Worm (Caenorhabditis elegans): ENCODE results near the gene smi-1.

ce11 chrIII:1905589-1905988 lies 27.4 kb downstream of the smi-1 start, which contains the start of the genes B0524.6 and pqn-41:
- no peak for TF ChIP-seq egl-27 (tag; optimal IDR thresholded peaks at IDR 0.05)
- peak in 1 of 2 experiments; percentile 90 for TF ChIP-seq lsy-2 (tag; optimal IDR thresholded peaks at IDR 0.05)
- no peak for TF ChIP-seq F44E2.7 (GFP tag; IDR thresholded peaks at IDR 0.05)
- no peak for TF ChIP-seq nhr-76 (tag; optimal IDR thresholded peaks at IDR 0.05)
- no peak for TF ChIP-seq daf-8 (GFP tag; IDR thresholded peaks at IDR 0.05)
- no peak for TF ChIP-seq skn-1 (tag; optimal IDR thresholded peaks at IDR 0.05)
- TF ChIP-seq lin-39 (tag; optimal IDR thresholded peaks at IDR 0.05) = no peak

Data from whole organism, L4 larva.